Fruit fly (Drosophila melanogaster) whole organism, embryonic: ENCODE data around the gene CG14104.

Source experiments
- Ada2b ChIP-seq: fragments of 200-800 bp; sonication (Bioruptor generic); IDR thresholded peaks from 2 replicates; pipeline ENCODE4 v1.3.6; 2022; ENCODE audit warnings: missing biosample characterization, missing genetic modification characterization
- Asciz ChIP-seq: fragments of 200-800 bp; sonication (Bioruptor generic); optimal IDR thresholded peaks from 2 replicates; lab custom pipeline; 2017; ENCODE audit warnings: missing biosample characterization, mild to moderate bottlenecking, missing genetic modification characterization, missing genetic modification reagents
- BEAF-32 ChIP-seq: fragments of 200-800 bp; sonication (Bioruptor generic); optimal IDR thresholded peaks from 3 replicates; lab custom pipeline; 2017; ENCODE audit warnings: missing biosample characterization, missing genetic modification characterization, mild to moderate bottlenecking, moderate library complexity, missing genetic modification reagents
- CG15269 ChIP-seq: fragments of 200-800 bp; sonication (Bioruptor generic); optimal IDR thresholded peaks from 2 replicates; lab custom pipeline; 2018; ENCODE audit warnings: missing biosample characterization, mild to moderate bottlenecking, missing genetic modification characterization, moderate library complexity
- CG17829 ChIP-seq: fragments of 200-800 bp; optimal IDR thresholded peaks from 2 replicates; lab custom pipeline; 2019; ENCODE audit warnings: missing biosample characterization, mild to moderate bottlenecking, missing genetic modification characterization, moderate library complexity
- CG17912 ChIP-seq: fragments of 200-800 bp; sonication (Bioruptor generic); optimal IDR thresholded peaks from 2 replicates; lab custom pipeline; 2018; ENCODE audit warnings: missing biosample characterization, mild to moderate bottlenecking, missing genetic modification characterization
- CG1832 ChIP-seq: fragments of 200-800 bp; sonication (Bioruptor generic); optimal IDR thresholded peaks from 2 replicates; lab custom pipeline; 2017; ENCODE audit warnings: missing biosample characterization, mild to moderate bottlenecking, missing genetic modification characterization, inconsistent platforms
- CG2678 ChIP-seq: fragments of 200-800 bp; sonication (Bioruptor generic); optimal IDR thresholded peaks from 3 replicates; lab custom pipeline; 2019; ENCODE audit warnings: missing biosample characterization, mild to moderate bottlenecking, missing genetic modification characterization, moderate library complexity
- CG32767 ChIP-seq: fragments of 200-800 bp; sonication (Bioruptor generic); IDR thresholded peaks from 2 replicates; pipeline ENCODE4 v1.3.6; 2022; ENCODE audit warnings: missing biosample characterization, missing genetic modification characterization
- CG3407 ChIP-seq: fragments of 200-800 bp; sonication (Bioruptor generic); optimal IDR thresholded peaks from 2 replicates; lab custom pipeline; 2018; ENCODE audit warnings: missing biosample characterization, mild to moderate bottlenecking, missing genetic modification characterization
- CG34422 ChIP-seq: fragments of 200-800 bp; sonication (Bioruptor generic); IDR thresholded peaks from 3 replicates; pipeline ENCODE4 v1.3.6; 2022; ENCODE audit warnings: missing biosample characterization, missing genetic modification characterization
- CG4424 ChIP-seq: fragments of 200-800 bp; sonication (Bioruptor generic); optimal IDR thresholded peaks from 3 replicates; lab custom pipeline; 2016; ENCODE audit warnings: missing biosample characterization, missing genetic modification characterization
- CG5180 ChIP-seq: fragments of 200-800 bp; sonication (Bioruptor generic); optimal IDR thresholded peaks from 3 replicates; lab custom pipeline; 2017; ENCODE audit warnings: missing biosample characterization, missing genetic modification characterization, mild to moderate bottlenecking, moderate library complexity, missing genetic modification reagents
- CG6272 ChIP-seq: fragments of 200-800 bp; sonication (Bioruptor generic); IDR thresholded peaks from 2 replicates; pipeline ENCODE4 v1.3.6; 2022; ENCODE audit warnings: missing biosample characterization, missing genetic modification characterization
- CG6654 ChIP-seq: fragments of 200-800 bp; sonication (Bioruptor generic); optimal IDR thresholded peaks from 2 replicates; lab custom pipeline; 2017; ENCODE audit warnings: missing biosample characterization, mild to moderate bottlenecking, missing genetic modification characterization
- CG6689 ChIP-seq: fragments of 200-800 bp; sonication (Bioruptor generic); IDR thresholded peaks from 2 replicates; pipeline ENCODE4 v1.3.6; 2022; ENCODE audit warnings: missing biosample characterization, missing genetic modification characterization
- CG8478 ChIP-seq: fragments of >200 bp; optimal IDR thresholded peaks from 2 replicates; lab custom pipeline; 2018
- CG9727 ChIP-seq: fragments of 200-800 bp; sonication (Bioruptor generic); optimal IDR thresholded peaks from 3 replicates; lab custom pipeline; 2017; ENCODE audit warnings: missing biosample characterization, mild to moderate bottlenecking, missing genetic modification characterization
- CHES-1-like ChIP-seq: fragments of 200-800 bp; sonication (Bioruptor generic); optimal IDR thresholded peaks from 2 replicates; lab custom pipeline; 2016; ENCODE audit warnings: missing biosample characterization, missing genetic modification characterization
- E2f1 ChIP-seq: fragments of 200-800 bp; sonication (Bioruptor generic); IDR thresholded peaks from 2 replicates; pipeline ENCODE4 v1.3.6; 2022; ENCODE audit warnings: missing biosample characterization, missing genetic modification characterization
- E2f2 ChIP-seq: fragments of 200-800 bp; sonication (Bioruptor generic); IDR thresholded peaks from 2 replicates; pipeline ENCODE4 v1.3.6; 2022; ENCODE audit warnings: missing biosample characterization, missing genetic modification characterization
- HLH4C ChIP-seq: fragments of 200-800 bp; sonication (Bioruptor generic); IDR thresholded peaks from 3 replicates; pipeline ENCODE4 v1.3.6; 2022; ENCODE audit warnings: missing biosample characterization, missing genetic modification characterization; ENCODE audit not compliant: partially characterized antibody
- Meics ChIP-seq: fragments of 200-800 bp; sonication (Bioruptor generic); optimal IDR thresholded peaks from 2 replicates; lab custom pipeline; 2017; ENCODE audit warnings: missing biosample characterization, mild to moderate bottlenecking, missing genetic modification characterization
- Pdp1 ChIP-seq, 2 experiments: fragments of 200-800 bp; sonication (Bioruptor generic); optimal IDR thresholded peaks; 3 replicates each; lab custom pipeline; 2016; ENCODE audit warnings: missing biosample characterization in 2 of 2, missing genetic modification characterization in 2 of 2, mild to moderate bottlenecking in 1 of 2, moderate library complexity in 1 of 2
- Sox100B ChIP-seq: fragments of 200-800 bp; sonication (Bioruptor generic); optimal IDR thresholded peaks from 3 replicates; lab custom pipeline; 2018; ENCODE audit warnings: missing biosample characterization, mild to moderate bottlenecking, missing genetic modification characterization
- Usf ChIP-seq: fragments of 200-800 bp; sonication (Bioruptor generic); optimal IDR thresholded peaks from 2 replicates; lab custom pipeline; 2017; ENCODE audit warnings: missing genotype, missing biosample characterization, missing genetic modification characterization
- ab ChIP-seq: fragments of 200-800 bp; sonication (Bioruptor generic); optimal IDR thresholded peaks from 2 replicates; lab custom pipeline; 2016; ENCODE audit warnings: missing biosample characterization, missing genetic modification characterization
- abd-A ChIP-seq: fragments of 200-800 bp; sonication (Bioruptor generic); optimal IDR thresholded peaks from 3 replicates; lab custom pipeline; 2019; ENCODE audit warnings: missing biosample characterization, mild to moderate bottlenecking, missing genetic modification characterization, moderate library complexity
- ash1 ChIP-seq: fragments of 200-800 bp; sonication (Bioruptor generic); optimal IDR thresholded peaks from 2 replicates; lab custom pipeline; 2018; ENCODE audit warnings: missing biosample characterization, mild to moderate bottlenecking, missing genetic modification characterization
- chif ChIP-seq, 2 experiments: fragments of 200-800 bp; sonication (Bioruptor generic); optimal IDR thresholded peaks; 3 replicates each; lab custom pipeline; 2016; ENCODE audit warnings: missing biosample characterization in 2 of 2, missing genetic modification characterization in 2 of 2
- dimm ChIP-seq: fragments of 200-800 bp; sonication (Bioruptor generic); IDR thresholded peaks from 2 replicates; pipeline ENCODE4 v1.3.6; 2022; ENCODE audit warnings: missing biosample characterization, missing genetic modification characterization
- fd3F ChIP-seq: fragments of 200-800 bp; sonication (Bioruptor generic); optimal IDR thresholded peaks from 2 replicates; lab custom pipeline; 2018; ENCODE audit warnings: missing biosample characterization, mild to moderate bottlenecking, missing genetic modification characterization, moderate library complexity
- fd96Cb ChIP-seq: fragments of 200-800 bp; sonication (Bioruptor generic); optimal IDR thresholded peaks from 2 replicates; lab custom pipeline; 2018; ENCODE audit warnings: missing biosample characterization, mild to moderate bottlenecking, missing genetic modification characterization, moderate library complexity
- ham ChIP-seq: fragments of 200-800 bp; sonication (Bioruptor generic); IDR thresholded peaks from 2 replicates; pipeline ENCODE4 v1.3.6; 2022; ENCODE audit warnings: missing biosample characterization, missing genetic modification characterization
- hkb ChIP-seq, 2 experiments: fragments of 200-800 bp in 1 of 2; fragments of >200 bp in 1 of 2; sonication (Bioruptor generic) in 1 of 2; IDR thresholded peaks in 1 of 2; optimal IDR thresholded peaks in 1 of 2; 2 replicates each; pipeline versions ENCODE4 v1.3.6 to Lab custom; 2017 to 2022; ENCODE audit warnings: missing biosample characterization in 1 of 2, missing genetic modification characterization in 1 of 2
- inv ChIP-seq: fragments of 200-800 bp; sonication (Bioruptor generic); IDR thresholded peaks from 2 replicates; pipeline ENCODE4 v1.3.6; 2022; ENCODE audit warnings: missing biosample characterization, missing genetic modification characterization; ENCODE audit not compliant: partially characterized antibody
- jumu ChIP-seq: fragments of 200-800 bp; sonication (Bioruptor generic); optimal IDR thresholded peaks from 3 replicates; lab custom pipeline; 2016; ENCODE audit warnings: missing biosample characterization, missing genetic modification characterization
- ken ChIP-seq: fragments of 200-800 bp; sonication (Bioruptor generic); IDR thresholded peaks from 3 replicates; pipeline ENCODE4 v1.3.6; 2022; ENCODE audit warnings: missing biosample characterization, missing genetic modification characterization
- lola ChIP-seq, 3 experiments: fragments of >200 bp in 2 of 3; fragments of 200-800 bp in 1 of 3; sonication (Bioruptor generic) in 1 of 3; optimal IDR thresholded peaks; 2 replicates each; lab custom pipeline; 2017 to 2019; ENCODE audit warnings: missing biosample characterization in 3 of 3, missing genetic modification characterization in 3 of 3, mild to moderate bottlenecking in 1 of 3, moderate library complexity in 1 of 3
- pzg ChIP-seq: fragments of 200-800 bp; sonication (Bioruptor generic); optimal IDR thresholded peaks from 3 replicates; lab custom pipeline; 2018; ENCODE audit warnings: missing biosample characterization, mild to moderate bottlenecking, missing genetic modification characterization, moderate library complexity
- seq ChIP-seq: fragments of 200-800 bp; sonication (Bioruptor generic); IDR thresholded peaks from 2 replicates; pipeline ENCODE4 v1.3.6; 2022; ENCODE audit warnings: missing biosample characterization, missing genetic modification characterization
- sr ChIP-seq: fragments of 200-800 bp; sonication (Bioruptor generic); IDR thresholded peaks from 3 replicates; pipeline ENCODE4 v1.3.6; 2022; ENCODE audit warnings: missing biosample characterization, missing genetic modification characterization
- trh ChIP-seq: fragments of 200-800 bp; sonication (Bioruptor generic); optimal IDR thresholded peaks from 2 replicates; lab custom pipeline; 2016; ENCODE audit warnings: missing biosample characterization, missing genetic modification characterization
- twi ChIP-seq: fragments of 200-800 bp; optimal IDR thresholded peaks from 2 replicates; lab custom pipeline; 2019; ENCODE audit warnings: missing biosample characterization, mild to moderate bottlenecking, missing genetic modification characterization, moderate library complexity
- z ChIP-seq: fragments of 200-800 bp; sonication (Bioruptor generic); IDR thresholded peaks from 3 replicates; pipeline ENCODE4 v1.3.6; 2022; ENCODE audit warnings: missing biosample characterization, missing genetic modification characterization

Gene CG14104

DNA sequence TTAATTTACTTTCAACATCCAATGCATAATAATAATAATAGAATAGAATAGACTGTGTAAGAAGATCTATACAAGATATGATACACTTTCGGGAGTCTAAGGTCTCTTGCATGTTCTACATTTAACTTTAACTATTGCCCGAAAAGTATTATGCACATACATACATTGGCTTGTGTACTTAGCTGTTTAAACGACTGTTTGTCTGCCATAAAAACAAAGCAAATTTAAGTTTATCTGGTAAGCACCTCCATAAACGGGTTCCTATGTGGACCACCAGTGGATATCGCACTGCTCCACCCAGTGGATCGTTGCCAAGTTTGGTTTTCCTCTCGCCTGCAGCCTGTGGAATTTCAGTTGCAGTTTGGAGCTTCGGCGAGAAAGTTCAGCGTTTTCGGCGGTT is 40.0 kb upstream of the CG14104 start (continued):
- TF ChIP-seq CG17912 (peak; percentile 21), fd3F (GFP tag; lab: Kevin White, UChicago) (peak; percentile 17)

DNA sequence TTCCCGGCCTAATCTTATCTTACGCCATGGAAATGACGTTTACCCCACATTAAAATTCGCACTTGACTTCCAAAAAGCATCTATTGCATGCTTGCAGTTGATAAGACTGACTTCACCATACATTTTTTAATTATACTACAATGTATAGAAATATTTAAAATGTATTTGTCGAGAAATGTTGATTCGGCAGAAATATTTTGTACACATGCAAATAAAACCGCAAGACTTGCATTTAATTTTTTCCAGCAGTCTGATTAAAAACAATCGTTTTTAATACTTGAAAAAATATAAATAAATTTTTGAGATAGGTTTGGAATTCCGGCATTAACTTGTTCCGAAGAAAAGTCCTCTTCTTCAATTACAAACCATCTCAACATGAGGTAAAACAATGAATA is 38.9 kb upstream of the CG14104 start:
- TF ChIP-seq Pdp1 (GFP tag; optimal IDR thresholded peaks at IDR 0.05; lab: Kevin White, UChicago) (peak in 1 of 2 experiments; percentile 34), CG9727 (no peak)

DNA sequence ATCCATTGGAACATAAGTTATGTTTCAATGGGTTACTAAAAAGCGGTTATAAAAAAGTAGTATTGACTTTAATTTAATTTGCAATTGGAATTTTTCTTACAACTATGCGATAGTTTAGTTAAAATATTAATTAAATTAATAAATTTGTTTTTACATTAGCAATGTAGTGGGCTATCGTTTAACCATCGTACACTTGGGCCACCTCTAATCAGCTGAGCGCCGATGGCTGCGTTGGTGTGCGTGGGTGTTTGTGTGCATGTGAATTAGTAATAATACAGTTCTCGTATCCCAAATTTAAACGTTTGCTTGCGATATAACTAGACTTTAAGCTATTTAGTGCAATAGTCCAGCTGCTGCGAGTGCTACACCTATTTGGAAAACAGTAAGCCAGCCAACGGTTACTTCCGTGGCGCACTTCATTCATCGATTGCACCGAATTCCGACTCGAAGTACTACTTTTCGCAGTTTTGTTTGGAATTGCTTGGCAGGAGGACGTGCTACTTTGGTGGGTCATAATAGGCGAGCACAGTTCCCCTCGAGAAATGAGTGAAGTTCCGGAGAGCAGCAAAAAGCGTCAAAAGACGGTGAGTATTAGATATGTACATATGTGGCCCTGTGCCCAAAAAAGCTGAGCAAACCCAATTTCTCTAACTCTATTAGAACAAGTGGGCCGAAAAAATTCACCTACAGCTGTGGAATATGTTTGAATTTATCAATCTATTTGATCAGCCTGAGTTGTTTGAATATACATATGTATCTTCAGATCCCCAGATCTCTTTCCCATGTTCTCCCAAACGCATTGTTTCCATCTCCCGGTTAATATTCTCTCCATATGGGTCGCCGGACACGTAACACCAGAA is 38.3 kb upstream of the CG14104 start, which contains the start of gene Papss:
Gene Papss, plus strand, starts transcription at position 247 of the 860 bp plus-strand sequence.
- peak; percentile 33; the same call in 2 of the 3 replicates for TF ChIP-seq sr
- peak; percentile 11; the same call in 1 of the 2 replicates for TF ChIP-seq Ada2b
- TF ChIP-seq inv (GFP tag; lab: Robert Waterston, UW) = peak; percentile 77
- peak; percentile 79 for TF ChIP-seq BEAF-32 (GFP tag; lab: Kevin White, UChicago)
- no peak for TF ChIP-seq CG8478 (lab: Kevin White, UChicago)
- no peak; the same call in 1 of the 2 replicates for TF ChIP-seq CG6272
- TF ChIP-seq CG17829 (tag; lab: Kevin White, UChicago) = peak; percentile 47
- TF ChIP-seq E2f2 = peak; percentile 28; the same call in 1 of the 2 replicates
- peak; percentile 50; the same call in 1 of the 3 replicates for TF ChIP-seq HLH4C (GFP tag; lab: Robert Waterston, UW)
- TF ChIP-seq jumu (GFP tag; lab: Kevin White, UChicago) = no peak
- TF ChIP-seq Meics (GFP tag; lab: Kevin White, UChicago) = peak; percentile 26
- no peak for TF ChIP-seq CG3407 (GFP tag; lab: Kevin White, UChicago)
- TF ChIP-seq trh (GFP tag; lab: Kevin White, UChicago) = no peak
- TF ChIP-seq CG5180 = no peak
- no peak for TF ChIP-seq ab (GFP tag; lab: Kevin White, UChicago)
- no peak for TF ChIP-seq ham (GFP tag; lab: Robert Waterston, UW)
- 0 out of 2 replicates have a peak, but pooled peaks have one; percentile 17 for TF ChIP-seq E2f1 (GFP tag; lab: Robert Waterston, UW)
- no peak for TF ChIP-seq CG32767 (GFP tag; lab: Robert Waterston, UW)
- TF ChIP-seq ash1 = peak; percentile 47
- TF ChIP-seq z (GFP tag; lab: Robert Waterston, UW) = no peak
- TF ChIP-seq CHES-1-like (GFP tag; lab: Kevin White, UChicago) = no peak
- no peak for TF ChIP-seq CG4424 (GFP tag; lab: Kevin White, UChicago)
- no peak for TF ChIP-seq Usf (GFP tag; lab: Kevin White, UChicago)
- peak in 1 of 3 experiments; percentile 26 for TF ChIP-seq lola (GFP tag; optimal IDR thresholded peaks at IDR 0.05; lab: Kevin White, UChicago)
- TF ChIP-seq ken (GFP tag; lab: Robert Waterston, UW) = no peak
- TF ChIP-seq seq (GFP tag; lab: Robert Waterston, UW) = no peak
- TF ChIP-seq hkb (optimal IDR thresholded peaks at IDR 0.05; lab: Kevin White, UChicago) = no peak
- no peak for TF ChIP-seq hkb (GFP tag; IDR thresholded peaks at IDR 0.05; lab: Robert Waterston, UW)
- TF ChIP-seq twi (tag; lab: Kevin White, UChicago) = no peak
- TF ChIP-seq abd-A (tag; lab: Kevin White, UChicago) = no peak
- TF ChIP-seq CG6654 (GFP tag; lab: Kevin White, UChicago) = no peak
- TF ChIP-seq Asciz (GFP tag; lab: Kevin White, UChicago) = no peak
- TF ChIP-seq CG6689 (GFP tag; lab: Robert Waterston, UW) = no peak
- TF ChIP-seq chif (GFP tag; optimal IDR thresholded peaks at IDR 0.05; lab: Kevin White, UChicago) = no peak
- TF ChIP-seq dimm (GFP tag; lab: Robert Waterston, UW) = no peak
- TF ChIP-seq CG2678 (tag; lab: Kevin White, UChicago) = peak; percentile 54
- no peak for TF ChIP-seq CG15269 (tag; lab: Kevin White, UChicago)
- no peak for TF ChIP-seq CG1832 (GFP tag; lab: Kevin White, UChicago)
- TF ChIP-seq CG34422 = no peak; the same call in 2 of the 3 replicates
- peak; percentile 5 for TF ChIP-seq fd96Cb
- TF ChIP-seq pzg (GFP tag; lab: Kevin White, UChicago) = peak; percentile 40
- no peak for TF ChIP-seq Sox100B (GFP tag; lab: Kevin White, UChicago)
